Worm (Caenorhabditis elegans) whole organism, mixed stage, embryonic: Measurements from ENCODE around the gene sre-35.

Source experiments
- M03D4.4 ChIP-seq: sonication (generic microtip); optimal IDR thresholded peaks from 2 replicates; lab custom pipeline; 2017; ENCODE audit warnings: mild to moderate bottlenecking, missing genetic modification characterization, missing compliant biosample characterization
- bed-3 ChIP-seq: fragments of 200-800 bp; sonication (Bioruptor generic); optimal IDR thresholded peaks from 3 replicates; lab custom pipeline; 2018; ENCODE audit warnings: mild to moderate bottlenecking, missing genetic modification characterization, moderate library complexity, missing compliant biosample characterization
- blmp-1 ChIP-seq: fragments of 150-350 bp; optimal IDR thresholded peaks from 2 replicates; lab custom pipeline; 2014; ENCODE audit warnings: missing biosample characterization, missing genetic modification characterization
- ceh-39 ChIP-seq: fragments of 150-350 bp; optimal IDR thresholded peaks from 2 replicates; lab custom pipeline; 2014; ENCODE audit warnings: missing biosample characterization, missing genetic modification characterization
- ceh-43 ChIP-seq: fragments of 200-800 bp; sonication (Bioruptor generic); optimal IDR thresholded peaks from 2 replicates; lab custom pipeline; 2018; ENCODE audit warnings: mild to moderate bottlenecking, missing genetic modification characterization, moderate library complexity, missing compliant biosample characterization
- ceh-83 ChIP-seq: fragments of 200-800 bp; sonication (Bioruptor generic); optimal IDR thresholded peaks from 2 replicates; lab custom pipeline; 2018; ENCODE audit warnings: mild to moderate bottlenecking, missing genetic modification characterization, missing compliant biosample characterization
- ces-1 ChIP-seq: fragments of 150-350 bp; optimal IDR thresholded peaks from 2 replicates; lab custom pipeline; 2014; ENCODE audit warnings: missing biosample characterization, missing genetic modification reagents, missing genetic modification characterization
- cnd-1 ChIP-seq: fragments of 200-800 bp; sonication (Bioruptor generic); optimal IDR thresholded peaks from 2 replicates; lab custom pipeline; 2018; ENCODE audit warnings: mild to moderate bottlenecking, missing genetic modification characterization, missing compliant biosample characterization
- elt-1 ChIP-seq: sonication (generic microtip); optimal IDR thresholded peaks from 2 replicates; lab custom pipeline; 2017; ENCODE audit warnings: missing genetic modification characterization, mild to moderate bottlenecking, missing compliant biosample characterization, antibody characterized with exemption, moderate library complexity, borderline replicate concordance; ENCODE audit not compliant: insufficient read depth
- elt-3 ChIP-seq: fragments of 150-350 bp; optimal IDR thresholded peaks from 2 replicates; lab custom pipeline; 2014; ENCODE audit warnings: missing biosample characterization, missing genetic modification characterization
- flh-1 ChIP-seq: fragments of 200-800 bp; sonication (Bioruptor generic); optimal IDR thresholded peaks from 2 replicates; lab custom pipeline; 2018; ENCODE audit warnings: mild to moderate bottlenecking, missing genetic modification characterization, moderate library complexity, missing compliant biosample characterization
- ham-2 ChIP-seq: fragments of 200-800 bp; sonication (Bioruptor generic); optimal IDR thresholded peaks from 2 replicates; lab custom pipeline; 2018; ENCODE audit warnings: mild to moderate bottlenecking, missing genetic modification characterization, missing compliant biosample characterization
- lin-13 ChIP-seq: fragments of 150-350 bp; optimal IDR thresholded peaks from 2 replicates; lab custom pipeline; 2014; ENCODE audit warnings: missing biosample characterization, missing genetic modification characterization
- lin-32 ChIP-seq: fragments of 200-800 bp; sonication (Bioruptor generic); optimal IDR thresholded peaks from 2 replicates; lab custom pipeline; 2018; ENCODE audit warnings: mild to moderate bottlenecking, missing genetic modification characterization, missing compliant biosample characterization
- lsy-2 ChIP-seq: fragments of 150-350 bp; optimal IDR thresholded peaks from 2 replicates; lab custom pipeline; 2014; ENCODE audit warnings: missing biosample characterization, missing genetic modification characterization
- mab-5 ChIP-seq: fragments of 150-350 bp; optimal IDR thresholded peaks from 2 replicates; lab custom pipeline; 2014; ENCODE audit warnings: missing biosample characterization, missing genetic modification characterization
- mep-1 ChIP-seq: fragments of 150-350 bp; optimal IDR thresholded peaks from 2 replicates; lab custom pipeline; 2017; ENCODE audit warnings: missing biosample characterization, missing genetic modification reagents, missing genetic modification characterization, inconsistent platforms
- mls-2 ChIP-seq: sonication (generic microtip); optimal IDR thresholded peaks from 2 replicates; lab custom pipeline; 2016; ENCODE audit warnings: mild to moderate bottlenecking, missing genetic modification characterization, moderate library complexity, missing compliant biosample characterization
- nhr-12 ChIP-seq: fragments of 150-350 bp; optimal IDR thresholded peaks from 2 replicates; lab custom pipeline; 2014; ENCODE audit warnings: missing biosample characterization, missing genetic modification characterization
- nhr-2 ChIP-seq: fragments of 150-350 bp; optimal IDR thresholded peaks from 2 replicates; lab custom pipeline; 2014; ENCODE audit warnings: missing biosample characterization, missing genetic modification characterization
- nhr-237 ChIP-seq: fragments of 150-350 bp; optimal IDR thresholded peaks from 2 replicates; lab custom pipeline; 2014; ENCODE audit warnings: missing biosample characterization, missing genetic modification characterization
- nhr-28 ChIP-seq: fragments of 150-350 bp; optimal IDR thresholded peaks from 2 replicates; lab custom pipeline; 2014; ENCODE audit warnings: missing biosample characterization, missing genetic modification characterization
- nhr-76 ChIP-seq: sonication (generic microtip); optimal IDR thresholded peaks from 2 replicates; lab custom pipeline; 2017; ENCODE audit warnings: missing biosample characterization, missing genetic modification characterization
- pha-4 ChIP-seq: fragments of 150-350 bp; optimal IDR thresholded peaks from 2 replicates; lab custom pipeline; 2018; ENCODE audit warnings: missing biosample characterization, missing genetic modification reagents, missing genetic modification characterization
- sem-2 ChIP-seq: fragments of 200-800 bp; sonication (Bioruptor generic); optimal IDR thresholded peaks from 2 replicates; lab custom pipeline; 2018; ENCODE audit warnings: mild to moderate bottlenecking, missing genetic modification characterization, missing compliant biosample characterization
- snpc-4 ChIP-seq: fragments of 150-350 bp; optimal IDR thresholded peaks from 2 replicates; lab custom pipeline; 2014; ENCODE audit warnings: missing biosample characterization, missing genetic modification characterization
- sptf-1 ChIP-seq: sonication (generic microtip); optimal IDR thresholded peaks from 2 replicates; lab custom pipeline; 2017; ENCODE audit warnings: mild to moderate bottlenecking, missing genetic modification characterization, moderate library complexity, missing compliant biosample characterization
- tbx-8 ChIP-seq: fragments of 200-800 bp; sonication (Bioruptor generic); optimal IDR thresholded peaks from 2 replicates; lab custom pipeline; 2018; ENCODE audit warnings: mild to moderate bottlenecking, missing genetic modification characterization, moderate library complexity, missing compliant biosample characterization
- unc-120 ChIP-seq: sonication (generic microtip); optimal IDR thresholded peaks from 2 replicates; lab custom pipeline; 2017; ENCODE audit warnings: missing genetic modification characterization, missing compliant biosample characterization; ENCODE audit not compliant: poor library complexity, severe bottlenecking
- unc-39 ChIP-seq: fragments of 150-350 bp; optimal IDR thresholded peaks from 2 replicates; lab custom pipeline; 2014; ENCODE audit warnings: missing biosample characterization, missing genetic modification characterization
- unc-62 ChIP-seq: fragments of 150-350 bp; optimal IDR thresholded peaks from 2 replicates; lab custom pipeline; 2014; ENCODE audit warnings: missing biosample characterization, missing genetic modification reagents, missing genetic modification characterization
- zip-8 ChIP-seq: fragments of 150-350 bp; optimal IDR thresholded peaks from 2 replicates; lab custom pipeline; 2014; ENCODE audit warnings: missing biosample characterization, missing genetic modification characterization
- ztf-11 ChIP-seq: fragments of 150-350 bp; optimal IDR thresholded peaks from 2 replicates; lab custom pipeline; 2014; ENCODE audit warnings: missing biosample characterization, missing genetic modification characterization

sre-35 gene

ce11 chrII:12435202-12435872 lies 17.3 kb downstream of the sre-35 start:
- TF ChIP-seq nhr-237 (tag; lab: Kevin White, UChicago), result no peak
- no peak for TF ChIP-seq ceh-83 (GFP tag; lab: Kevin White, UChicago)
- TF ChIP-seq mab-5 (tag; lab: Kevin White, UChicago), result no peak
- TF ChIP-seq elt-3 (tag; lab: Kevin White, UChicago), result no peak
- TF ChIP-seq flh-1 (GFP tag; lab: Kevin White, UChicago), result no peak
- no peak for TF ChIP-seq mep-1 (tag; lab: Kevin White, UChicago)
- no peak for TF ChIP-seq ces-1 (GFP tag; lab: Kevin White, UChicago)
- TF ChIP-seq pha-4 (tag; lab: Kevin White, UChicago), result no peak
- no peak for TF ChIP-seq nhr-76 (tag; lab: Kevin White, UChicago)
- no peak for TF ChIP-seq tbx-8 (GFP tag; lab: Kevin White, UChicago)
- TF ChIP-seq cnd-1 (tag; lab: Kevin White, UChicago), result no peak
- TF ChIP-seq unc-39 (tag; lab: Kevin White, UChicago), result no peak
- no peak for TF ChIP-seq elt-1
- TF ChIP-seq ham-2, result no peak
- no peak for TF ChIP-seq sptf-1
- no peak for TF ChIP-seq mls-2 (tag; lab: Kevin White, UChicago)
- TF ChIP-seq nhr-28 (tag; lab: Kevin White, UChicago), result no peak
- TF ChIP-seq nhr-12 (tag; lab: Kevin White, UChicago), result no peak

- no peak for TF ChIP-seq nhr-76 (tag; lab: Kevin White, UChicago)
- TF ChIP-seq bed-3 (GFP tag; lab: Kevin White, UChicago), result no peak
- no peak for TF ChIP-seq unc-62 (GFP tag; lab: Kevin White, UChicago)
- TF ChIP-seq elt-3 (tag; lab: Kevin White, UChicago), result no peak
- TF ChIP-seq lsy-2, result no peak
- no peak for TF ChIP-seq flh-1 (GFP tag; lab: Kevin White, UChicago)
- TF ChIP-seq blmp-1 (tag; lab: Kevin White, UChicago), result no peak
- no peak for TF ChIP-seq ceh-39
- TF ChIP-seq zip-8 (tag; lab: Kevin White, UChicago), result no peak
- no peak for TF ChIP-seq ztf-11 (tag; lab: Kevin White, UChicago)
- no peak for TF ChIP-seq unc-39 (tag; lab: Kevin White, UChicago)
These were observed 20.3 kb downstream of the sre-35 start, which contains the start of gene dct-12 for ce11 chrII:12432356-12432755. Gene dct-12, minus strand, starts transcription at chrII:12432456.

- TF ChIP-seq bed-3 (GFP tag; lab: Kevin White, UChicago) (no peak), blmp-1 (tag; lab: Kevin White, UChicago) (no peak), M03D4.4 (tag; lab: Kevin White, UChicago) (no peak), zip-8 (tag; lab: Kevin White, UChicago) (no peak), nhr-76 (tag; lab: Kevin White, UChicago) (no peak), lin-13 (tag; lab: Kevin White, UChicago) (no peak), ceh-43 (no peak), lsy-2 (no peak), lin-32 (no peak), sem-2 (GFP tag; lab: Kevin White, UChicago) (no peak), unc-39 (tag; lab: Kevin White, UChicago) (no peak), nhr-28 (tag; lab: Kevin White, UChicago) (no peak), pha-4 (tag; lab: Kevin White, UChicago) (no peak)
These were observed 22.9 kb downstream of the sre-35 start, which contains the start of gene Y57A10C.8 for ce11 chrII:12429743-12430142. Gene Y57A10C.8, minus strand, starts transcription at chrII:12429843.

ce11 chrII:12425644-12426222 lies 26.9 kb downstream of the sre-35 start, which contains the start of gene daf-22:
Gene daf-22, minus strand, starts transcription at chrII:12425694.
- TF ChIP-seq snpc-4 (tag; lab: Kevin White, UChicago), result no peak
- TF ChIP-seq nhr-2 (tag; lab: Kevin White, UChicago), result no peak
- TF ChIP-seq mab-5 (tag; lab: Kevin White, UChicago), result no peak
- TF ChIP-seq nhr-12 (tag; lab: Kevin White, UChicago), result no peak
- no peak for TF ChIP-seq pha-4 (tag; lab: Kevin White, UChicago)
- TF ChIP-seq sem-2 (GFP tag; lab: Kevin White, UChicago), result no peak
- no peak for TF ChIP-seq unc-62 (GFP tag; lab: Kevin White, UChicago)
- no peak for TF ChIP-seq unc-120 (tag; lab: Kevin White, UChicago)
- no peak for TF ChIP-seq lin-13 (tag; lab: Kevin White, UChicago)
